Worm (Caenorhabditis elegans) whole organism, L2 larva: ENCODE data around the gene Y38E10A.28.

Source experiments
- C34F6.9 ChIP-seq: fragments of 150-350 bp; optimal IDR thresholded peaks from 2 replicates; lab custom pipeline; 2014; ENCODE audit warnings: missing biosample characterization, missing genetic modification characterization
- F13H6.1 ChIP-seq: sonication (generic microtip); optimal IDR thresholded peaks from 2 replicates; lab custom pipeline; 2016; ENCODE audit warnings: missing genetic modification characterization, missing compliant biosample characterization
- aly-2 ChIP-seq: fragments of 150-350 bp; optimal IDR thresholded peaks from 2 replicates; lab custom pipeline; 2014; ENCODE audit warnings: missing biosample characterization, missing genetic modification characterization
- ama-1 ChIP-seq: fragments of 150-350 bp; optimal IDR thresholded peaks from 2 replicates; lab custom pipeline; 2018; ENCODE audit warnings: inconsistent platforms
- dmd-4 ChIP-seq: sonication (generic microtip); optimal IDR thresholded peaks from 2 replicates; lab custom pipeline; 2017; ENCODE audit warnings: missing biosample characterization, missing genetic modification characterization
- fos-1 ChIP-seq: fragments of 150-350 bp; optimal IDR thresholded peaks from 2 replicates; lab custom pipeline; 2014; ENCODE audit warnings: missing biosample characterization, missing genetic modification characterization
- lsy-2 ChIP-seq, 2 experiments: fragments of 150-350 bp in 1 of 2; sonication (generic microtip) in 1 of 2; optimal IDR thresholded peaks; 2 replicates each; lab custom pipeline; 2014 to 2017; ENCODE audit warnings: missing biosample characterization in 2 of 2, missing genetic modification characterization in 2 of 2
- mdl-1 ChIP-seq, 2 experiments: fragments of 150-350 bp in 1 of 2; sonication (generic microtip) in 1 of 2; optimal IDR thresholded peaks; 2 replicates each; lab custom pipeline; 2017; ENCODE audit warnings: missing biosample characterization in 2 of 2, missing genetic modification characterization in 2 of 2
- nhr-21 ChIP-seq: fragments of 150-350 bp; optimal IDR thresholded peaks from 2 replicates; lab custom pipeline; 2014; ENCODE audit warnings: missing biosample characterization, missing genetic modification characterization
- nhr-77 ChIP-seq: fragments of 150-350 bp; optimal IDR thresholded peaks from 2 replicates; lab custom pipeline; 2014; ENCODE audit warnings: missing biosample characterization, missing genetic modification characterization
- sma-9 ChIP-seq, 2 experiments: fragments of 150-350 bp in 1 of 2; sonication (generic microtip) in 1 of 2; optimal IDR thresholded peaks; 2 replicates each; lab custom pipeline; 2014 to 2016; ENCODE audit warnings: missing genetic modification characterization in 2 of 2, mild to moderate bottlenecking in 1 of 2, missing biosample characterization in 1 of 2, missing compliant biosample characterization in 1 of 2, missing genetic modification reagents in 1 of 2, moderate library complexity in 1 of 2
- snpc-4 ChIP-seq: fragments of 150-350 bp; optimal IDR thresholded peaks from 2 replicates; lab custom pipeline; 2014; ENCODE audit warnings: missing biosample characterization, missing genetic modification characterization
- ztf-4 ChIP-seq: fragments of 150-350 bp; optimal IDR thresholded peaks from 2 replicates; lab custom pipeline; 2014; ENCODE audit warnings: missing biosample characterization, missing genetic modification characterization

ce11 chrII:12636602-12637001 is 7.1 kb downstream of the Y38E10A.28 start, which contains the start of gene nhr-234:
- TF ChIP-seq snpc-4 (tag; lab: Kevin White, UChicago) (no peak), nhr-77 (tag; lab: Kevin White, UChicago) (no peak), fos-1 (tag; lab: Kevin White, UChicago) (no peak), F13H6.1 (tag; lab: Kevin White, UChicago) (no peak), ztf-4 (tag; lab: Kevin White, UChicago) (no peak), ama-1 (no peak), mdl-1 (tag; optimal IDR thresholded peaks at IDR 0.05; lab: Kevin White, UChicago) (no peak), aly-2 (no peak), nhr-21 (tag; lab: Kevin White, UChicago) (no peak), dmd-4 (no peak), lsy-2 (tag; optimal IDR thresholded peaks at IDR 0.05; lab: Kevin White, UChicago) (no peak), sma-9 (GFP tag; optimal IDR thresholded peaks at IDR 0.05; lab: Kevin White, UChicago) (no peak), sma-9 (tag; optimal IDR thresholded peaks at IDR 0.05; lab: Kevin White, UChicago) (no peak), C34F6.9 (tag; lab: Kevin White, UChicago) (no peak)
